Worm (Caenorhabditis elegans) whole organism, late embryonic: ENCODE results near the gene srw-84.

Experiments
- C08G9.2 ChIP-seq: sonication (generic microtip); optimal IDR thresholded peaks from 2 replicates; lab custom pipeline; 2016; ENCODE audit warnings: mild to moderate bottlenecking, missing genetic modification characterization, moderate library complexity, missing compliant biosample characterization
- F13H6.1 ChIP-seq: sonication (generic microtip); optimal IDR thresholded peaks from 2 replicates; lab custom pipeline; 2016; ENCODE audit warnings: missing genetic modification characterization, missing compliant biosample characterization
- K02D7.2 ChIP-seq: sonication (generic microtip); optimal IDR thresholded peaks from 2 replicates; lab custom pipeline; 2017; ENCODE audit warnings: mild to moderate bottlenecking, missing genetic modification characterization, missing compliant biosample characterization
- K09A11.1 ChIP-seq: sonication (generic microtip); optimal IDR thresholded peaks from 2 replicates; lab custom pipeline; 2017; ENCODE audit warnings: antibody characterized with exemption, mild to moderate bottlenecking, missing genetic modification characterization, missing compliant biosample characterization; ENCODE audit not compliant: insufficient read depth
- T23F11.4 ChIP-seq: fragments of 200-800 bp; sonication (Bioruptor generic); optimal IDR thresholded peaks from 2 replicates; lab custom pipeline; 2018; ENCODE audit warnings: mild to moderate bottlenecking, missing genetic modification characterization, missing compliant biosample characterization
- Y22D7AL.16 ChIP-seq: sonication (generic microtip); optimal IDR thresholded peaks from 2 replicates; lab custom pipeline; 2016; ENCODE audit warnings: missing genetic modification characterization, missing compliant biosample characterization
- ahr-1 ChIP-seq: sonication (generic microtip); optimal IDR thresholded peaks from 2 replicates; lab custom pipeline; 2016; ENCODE audit warnings: missing genetic modification characterization, missing compliant biosample characterization
- ceh-14 ChIP-seq: sonication (generic microtip); optimal IDR thresholded peaks from 2 replicates; lab custom pipeline; 2016; ENCODE audit warnings: missing genotype, missing genetic modification characterization, missing compliant biosample characterization
- ceh-22 ChIP-seq: sonication (generic microtip); optimal IDR thresholded peaks from 2 replicates; lab custom pipeline; 2017; ENCODE audit warnings: missing biosample characterization, missing genetic modification characterization
- ceh-24 ChIP-seq: sonication (generic microtip); optimal IDR thresholded peaks from 2 replicates; lab custom pipeline; 2016; ENCODE audit warnings: mild to moderate bottlenecking, missing genetic modification characterization, missing compliant biosample characterization
- ceh-31 ChIP-seq: sonication (generic microtip); optimal IDR thresholded peaks from 2 replicates; lab custom pipeline; 2016; ENCODE audit warnings: missing genetic modification characterization, missing compliant biosample characterization
- ceh-45 ChIP-seq: fragments of 200-800 bp; sonication (Bioruptor generic); IDR thresholded peaks from 2 replicates; pipeline ENCODE4 v1.3.6; 2022; ENCODE audit warnings: missing genetic modification reagents, missing genetic modification characterization, missing compliant biosample characterization
- ceh-48 ChIP-seq: sonication (generic microtip); optimal IDR thresholded peaks from 2 replicates; lab custom pipeline; 2016; ENCODE audit warnings: missing genetic modification characterization, inconsistent platforms, missing compliant biosample characterization
- ceh-6 ChIP-seq: fragments of 200-800 bp; sonication (Bioruptor generic); optimal IDR thresholded peaks from 2 replicates; lab custom pipeline; 2018; ENCODE audit warnings: mild to moderate bottlenecking, missing genetic modification characterization, missing compliant biosample characterization
- ceh-9 ChIP-seq: sonication (generic microtip); optimal IDR thresholded peaks from 2 replicates; lab custom pipeline; 2016; ENCODE audit warnings: mild to moderate bottlenecking, missing genetic modification characterization, inconsistent platforms, missing compliant biosample characterization
- dmd-4 ChIP-seq: sonication (generic microtip); optimal IDR thresholded peaks from 2 replicates; lab custom pipeline; 2016; ENCODE audit warnings: borderline replicate concordance, missing genetic modification characterization, missing compliant biosample characterization
- dve-1 ChIP-seq: sonication (generic microtip); optimal IDR thresholded peaks from 2 replicates; lab custom pipeline; 2017; ENCODE audit warnings: antibody characterized with exemption, mild to moderate bottlenecking, missing genetic modification characterization, missing compliant biosample characterization
- elt-2 ChIP-seq: sonication (generic microtip); optimal IDR thresholded peaks from 2 replicates; lab custom pipeline; 2016; ENCODE audit warnings: missing genetic modification reagents, missing genetic modification characterization, missing compliant biosample characterization
- eyg-1 ChIP-seq: sonication (generic microtip); optimal IDR thresholded peaks from 2 replicates; lab custom pipeline; 2016; ENCODE audit warnings: missing genotype, missing genetic modification characterization, missing compliant biosample characterization
- fkh-10 ChIP-seq: fragments of 150-350 bp; optimal IDR thresholded peaks from 2 replicates; lab custom pipeline; 2014; ENCODE audit warnings: missing biosample characterization, missing genetic modification reagents, missing genetic modification characterization
- gmeb-2 ChIP-seq: sonication (generic microtip); optimal IDR thresholded peaks from 2 replicates; lab custom pipeline; 2016; ENCODE audit warnings: missing genetic modification characterization, inconsistent platforms, missing compliant biosample characterization
- hlh-13 ChIP-seq: fragments of 200-800 bp; sonication (Bioruptor generic); optimal IDR thresholded peaks from 2 replicates; lab custom pipeline; 2018; ENCODE audit warnings: mild to moderate bottlenecking, missing genetic modification characterization, missing compliant biosample characterization
- hlh-15 ChIP-seq: sonication (generic microtip); optimal IDR thresholded peaks from 2 replicates; lab custom pipeline; 2016; ENCODE audit warnings: missing genetic modification characterization, missing compliant biosample characterization
- hlh-30 ChIP-seq: sonication (generic microtip); optimal IDR thresholded peaks from 2 replicates; lab custom pipeline; 2017; ENCODE audit warnings: antibody characterized with exemption, missing genetic modification characterization, missing compliant biosample characterization; ENCODE audit not compliant: insufficient read depth
- hlh-6 ChIP-seq: sonication (generic microtip); optimal IDR thresholded peaks from 2 replicates; lab custom pipeline; 2016; ENCODE audit warnings: missing genotype, missing genetic modification characterization, missing compliant biosample characterization
- lin-11 ChIP-seq: fragments of 200-800 bp; sonication (Bioruptor generic); optimal IDR thresholded peaks from 2 replicates; lab custom pipeline; 2018; ENCODE audit warnings: mild to moderate bottlenecking, missing genetic modification characterization, missing compliant biosample characterization
- nfya-1 ChIP-seq: sonication (generic microtip); optimal IDR thresholded peaks from 2 replicates; lab custom pipeline; 2017; ENCODE audit warnings: missing genetic modification characterization, mild to moderate bottlenecking, missing compliant biosample characterization, antibody characterized with exemption, moderate library complexity
- nhr-232 ChIP-seq: sonication (generic microtip); optimal IDR thresholded peaks from 2 replicates; lab custom pipeline; 2016; ENCODE audit warnings: missing genetic modification characterization, missing compliant biosample characterization
- npax-4 ChIP-seq: sonication (generic microtip); optimal IDR thresholded peaks from 2 replicates; lab custom pipeline; 2016; ENCODE audit warnings: missing genetic modification characterization, missing compliant biosample characterization
- odd-2 ChIP-seq: sonication (generic microtip); optimal IDR thresholded peaks from 2 replicates; lab custom pipeline; 2017; ENCODE audit warnings: antibody characterized with exemption, mild to moderate bottlenecking, missing genetic modification characterization, missing compliant biosample characterization
- pag-3 ChIP-seq: sonication (generic microtip); optimal IDR thresholded peaks from 2 replicates; lab custom pipeline; 2016; ENCODE audit warnings: missing compliant biosample characterization, missing genetic modification characterization, borderline replicate concordance
- pha-4 ChIP-seq: fragments of 150-350 bp; optimal IDR thresholded peaks from 2 replicates; lab custom pipeline; 2018; ENCODE audit warnings: missing biosample characterization, missing genetic modification reagents, missing genetic modification characterization
- pqm-1 ChIP-seq: sonication (generic microtip); optimal IDR thresholded peaks from 2 replicates; lab custom pipeline; 2016; ENCODE audit warnings: missing genetic modification characterization, missing compliant biosample characterization
- sdc-2 ChIP-seq: sonication (generic microtip); optimal IDR thresholded peaks from 2 replicates; lab custom pipeline; 2016; ENCODE audit warnings: missing genotype, missing genetic modification characterization, missing compliant biosample characterization
- sox-2 ChIP-seq: fragments of 200-800 bp; sonication (Bioruptor generic); IDR thresholded peaks from 2 replicates; pipeline ENCODE4 v1.3.6; 2022; ENCODE audit warnings: missing genetic modification reagents, missing genetic modification characterization, missing compliant biosample characterization
- sox-4 ChIP-seq: sonication (generic microtip); optimal IDR thresholded peaks from 2 replicates; lab custom pipeline; 2017; ENCODE audit warnings: mild to moderate bottlenecking, missing genetic modification characterization, inconsistent platforms, missing compliant biosample characterization
- tbx-2 ChIP-seq: sonication (generic microtip); optimal IDR thresholded peaks from 2 replicates; lab custom pipeline; 2016; ENCODE audit warnings: missing genetic modification characterization, missing compliant biosample characterization
- unc-55 ChIP-seq: sonication (generic microtip); optimal IDR thresholded peaks from 2 replicates; lab custom pipeline; 2017; ENCODE audit warnings: missing biosample characterization, missing genetic modification reagents, missing genetic modification characterization
- ztf-16 ChIP-seq: sonication (generic microtip); optimal IDR thresholded peaks from 2 replicates; lab custom pipeline; 2017; ENCODE audit warnings: missing genetic modification characterization, missing compliant biosample characterization

The srw-84 gene

ce11 chrV:19421131-19421530 lies 40.1 kb downstream of the srw-84 start, which contains the start of gene C25F9.2:
C25F9.2 (plus strand) TSS chrV:19421471.
- TF ChIP-seq fkh-10 (GFP tag; lab: Kevin White, UChicago) = no peak
- no peak for TF ChIP-seq K02D7.2 (tag; lab: Kevin White, UChicago)
- TF ChIP-seq Y22D7AL.16 = no peak
- no peak for TF ChIP-seq elt-2 (tag; lab: Kevin White, UChicago)
- no peak for TF ChIP-seq sdc-2 (tag; lab: Kevin White, UChicago)
- TF ChIP-seq ceh-6 = no peak
- TF ChIP-seq eyg-1 (tag; lab: Kevin White, UChicago) = no peak
- TF ChIP-seq, all 69 proteins: peak for 0

- no peak for TF ChIP-seq ceh-48 (tag; lab: Kevin White, UChicago)
- no peak for TF ChIP-seq K09A11.1 (tag; lab: Kevin White, UChicago)
- TF ChIP-seq ceh-45 = no peak
- TF ChIP-seq ceh-31 = no peak
- TF ChIP-seq eyg-1 (tag; lab: Kevin White, UChicago) = no peak
- TF ChIP-seq hlh-15 (tag; lab: Kevin White, UChicago) = no peak
- TF ChIP-seq ztf-16 (tag; lab: Kevin White, UChicago) = no peak
- no peak for TF ChIP-seq unc-55 (GFP tag; lab: Kevin White, UChicago)
- TF ChIP-seq ceh-9 = no peak
- no peak for TF ChIP-seq odd-2 (tag; lab: Kevin White, UChicago)
- no peak for TF ChIP-seq dmd-4 (tag; lab: Kevin White, UChicago)
- no peak for TF ChIP-seq F13H6.1 (tag; lab: Kevin White, UChicago)
- TF ChIP-seq nhr-232 (tag; lab: Kevin White, UChicago) = no peak
- TF ChIP-seq hlh-13 (GFP tag; lab: Kevin White, UChicago) = no peak
- TF ChIP-seq pag-3 (tag; lab: Kevin White, UChicago) = no peak
- no peak for TF ChIP-seq sox-4
- TF ChIP-seq sox-2 (GFP tag; lab: Robert Waterston, UW) = no peak
- TF ChIP-seq ceh-24 (tag; lab: Kevin White, UChicago) = no peak
- no peak for TF ChIP-seq npax-4 (tag; lab: Kevin White, UChicago)
Measured at ce11 chrV:19428097-19428496, 47.0 kb downstream of the srw-84 start.

ce11 chrV:19428936-19429335 lies 47.9 kb downstream of the srw-84 start:
- TF ChIP-seq nfya-1 (tag; lab: Kevin White, UChicago) (no peak), C08G9.2 (no peak), elt-2 (tag; lab: Kevin White, UChicago) (no peak), pha-4 (tag; lab: Kevin White, UChicago) (no peak), hlh-6 (tag; lab: Kevin White, UChicago) (no peak), T23F11.4 (GFP tag; lab: Kevin White, UChicago) (no peak), hlh-30 (tag; lab: Kevin White, UChicago) (no peak), ceh-14 (tag; lab: Kevin White, UChicago) (no peak), ahr-1 (tag; lab: Kevin White, UChicago) (no peak), ztf-16 (tag; lab: Kevin White, UChicago) (no peak), pqm-1 (tag; lab: Kevin White, UChicago) (no peak), ceh-22 (tag; lab: Kevin White, UChicago) (no peak), dmd-4 (tag; lab: Kevin White, UChicago) (no peak), dve-1 (tag; lab: Kevin White, UChicago) (no peak), lin-11 (tag; lab: Kevin White, UChicago) (no peak), ceh-6 (no peak), ceh-45 (no peak), gmeb-2 (no peak), tbx-2 (tag; lab: Kevin White, UChicago) (no peak)
- TF ChIP-seq, all 69 proteins: peak for 0
